Fruit fly (Drosophila melanogaster) whole organism, embryonic: ENCODE measurements around the gene Mer.
A peak's percentile ranks its signal among the peaks of the same experiment; 100 is the strongest.

Experiments used
- Adf1 ChIP-seq: fragments of 200-800 bp; sonication (Bioruptor generic); IDR thresholded peaks from 2 replicates; pipeline ENCODE4 v1.3.6; 2022; ENCODE audit warnings: missing biosample characterization, missing genetic modification characterization
- C15 ChIP-seq: fragments of 200-800 bp; sonication (Bioruptor generic); IDR thresholded peaks from 3 replicates; pipeline ENCODE4 v1.3.6; 2022; ENCODE audit warnings: missing biosample characterization, missing genetic modification characterization
- CG12155 ChIP-seq: fragments of 200-800 bp; sonication (Bioruptor generic); optimal IDR thresholded peaks from 3 replicates; lab custom pipeline; 2016; ENCODE audit warnings: missing biosample characterization, missing genetic modification characterization
- CG12391 ChIP-seq: fragments of 200-800 bp; sonication (Bioruptor generic); optimal IDR thresholded peaks from 3 replicates; lab custom pipeline; 2018; ENCODE audit warnings: missing biosample characterization, mild to moderate bottlenecking, missing genetic modification characterization, moderate library complexity
- CG14667 ChIP-seq: fragments of 200-800 bp; sonication (Bioruptor generic); IDR thresholded peaks from 2 replicates; pipeline ENCODE4 v1.3.6; 2022; ENCODE audit warnings: missing biosample characterization, missing genetic modification characterization
- CG2199 ChIP-seq: fragments of 200-800 bp; sonication (Bioruptor generic); IDR thresholded peaks from 3 replicates; pipeline ENCODE4 v1.3.6; 2022; ENCODE audit warnings: missing biosample characterization, missing genetic modification characterization
- CG2875 ChIP-seq: fragments of 200-800 bp; sonication (Bioruptor generic); optimal IDR thresholded peaks from 2 replicates; lab custom pipeline; 2017; ENCODE audit warnings: missing biosample characterization, mild to moderate bottlenecking, missing genetic modification characterization, missing genetic modification reagents
- CG3281 ChIP-seq: fragments of 200-800 bp; sonication (Bioruptor generic); optimal IDR thresholded peaks from 3 replicates; lab custom pipeline; 2017; ENCODE audit warnings: missing biosample characterization, mild to moderate bottlenecking, missing genetic modification characterization
- CG3995 ChIP-seq: fragments of 200-800 bp; sonication (Bioruptor generic); optimal IDR thresholded peaks from 3 replicates; lab custom pipeline; 2016; ENCODE audit warnings: missing biosample characterization, missing genetic modification characterization
- CG4707 ChIP-seq: fragments of 200-800 bp; sonication (Bioruptor generic); optimal IDR thresholded peaks from 2 replicates; lab custom pipeline; 2018; ENCODE audit warnings: missing biosample characterization, mild to moderate bottlenecking, missing genetic modification characterization, moderate library complexity
- CG4730 ChIP-seq: fragments of 200-800 bp; sonication (Bioruptor generic); IDR thresholded peaks from 2 replicates; pipeline ENCODE4 v1.3.6; 2022; ENCODE audit warnings: missing biosample characterization, missing genetic modification characterization
- CG6765 ChIP-seq: fragments of 200-800 bp; sonication (Bioruptor generic); optimal IDR thresholded peaks from 3 replicates; lab custom pipeline; 2017; ENCODE audit warnings: missing biosample characterization, mild to moderate bottlenecking, missing genetic modification characterization
- CG7786 ChIP-seq: fragments of 200-800 bp; sonication (Bioruptor generic); optimal IDR thresholded peaks from 2 replicates; lab custom pipeline; 2016; ENCODE audit warnings: missing biosample characterization, missing genetic modification characterization
- CG7839 ChIP-seq: fragments of 200-800 bp; sonication (Bioruptor generic); optimal IDR thresholded peaks from 3 replicates; lab custom pipeline; 2018; ENCODE audit warnings: missing biosample characterization, mild to moderate bottlenecking, missing genetic modification characterization, moderate library complexity
- CG8359 ChIP-seq: fragments of 200-800 bp; sonication (Bioruptor generic); optimal IDR thresholded peaks from 2 replicates; lab custom pipeline; 2017; ENCODE audit warnings: missing biosample characterization, mild to moderate bottlenecking, missing genetic modification characterization, borderline replicate concordance
- CG8944 ChIP-seq: fragments of 200-800 bp; sonication (Bioruptor generic); optimal IDR thresholded peaks from 3 replicates; lab custom pipeline; 2016; ENCODE audit warnings: missing biosample characterization, missing genetic modification characterization
- CG9932 ChIP-seq: fragments of 200-800 bp; sonication (Bioruptor generic); IDR thresholded peaks from 2 replicates; pipeline ENCODE4 v1.3.6; 2022; ENCODE audit warnings: missing biosample characterization, missing genetic modification characterization
- Camta ChIP-seq: fragments of 200-800 bp; sonication (Bioruptor generic); optimal IDR thresholded peaks from 2 replicates; lab custom pipeline; 2016; ENCODE audit warnings: missing biosample characterization, missing genetic modification characterization
- D19A ChIP-seq: fragments of 200-800 bp; optimal IDR thresholded peaks from 3 replicates; lab custom pipeline; 2019; ENCODE audit warnings: missing biosample characterization, mild to moderate bottlenecking, missing genetic modification characterization, moderate library complexity
- Dad ChIP-seq: fragments of 200-800 bp; sonication (Bioruptor generic); optimal IDR thresholded peaks from 3 replicates; lab custom pipeline; 2016; ENCODE audit warnings: missing biosample characterization, missing genetic modification characterization
- Eip74EF ChIP-seq, 2 experiments: fragments of 200-800 bp in 1 of 2; fragments of >200 bp in 1 of 2; sonication (Bioruptor generic) in 1 of 2; optimal IDR thresholded peaks; 2 replicates each; lab custom pipeline; 2017 to 2019; ENCODE audit warnings: missing biosample characterization in 2 of 2, missing genetic modification characterization in 2 of 2, mild to moderate bottlenecking in 1 of 2, moderate library complexity in 1 of 2
- H2.0 ChIP-seq: fragments of 200-800 bp; sonication (Bioruptor generic); IDR thresholded peaks from 2 replicates; pipeline ENCODE4 v1.3.6; 2022; ENCODE audit warnings: missing biosample characterization, missing genetic modification characterization
- NC2α ChIP-seq: fragments of 200-800 bp; sonication (Bioruptor generic); optimal IDR thresholded peaks from 2 replicates; lab custom pipeline; 2016; ENCODE audit warnings: missing biosample characterization, missing genetic modification characterization
- Nf-YC ChIP-seq: fragments of 200-800 bp; optimal IDR thresholded peaks from 3 replicates; lab custom pipeline; 2019; ENCODE audit warnings: missing biosample characterization, mild to moderate bottlenecking, missing genetic modification characterization, moderate library complexity
- Oaz ChIP-seq: fragments of 200-800 bp; sonication (Bioruptor generic); IDR thresholded peaks from 2 replicates; pipeline ENCODE4 v1.3.6; 2022; ENCODE audit warnings: missing biosample characterization, missing genetic modification characterization
- Sin3A ChIP-seq: fragments of >200 bp; optimal IDR thresholded peaks from 2 replicates; lab custom pipeline; 2018
- Ssrp ChIP-seq: fragments of 200-800 bp; sonication (Bioruptor generic); optimal IDR thresholded peaks from 2 replicates; lab custom pipeline; 2018; ENCODE audit warnings: missing biosample characterization, mild to moderate bottlenecking, missing genetic modification characterization, moderate library complexity
- Vsx1 ChIP-seq: fragments of 200-800 bp; sonication (Bioruptor generic); optimal IDR thresholded peaks from 2 replicates; lab custom pipeline; 2017; ENCODE audit warnings: missing biosample characterization, mild to moderate bottlenecking, missing genetic modification characterization, missing genetic modification reagents
- amos ChIP-seq: fragments of 200-800 bp; sonication (Bioruptor generic); IDR thresholded peaks from 2 replicates; pipeline ENCODE4 v1.3.6; 2022; ENCODE audit warnings: missing biosample characterization, missing genetic modification characterization; ENCODE audit not compliant: partially characterized antibody
- bsh ChIP-seq, 2 experiments: fragments of 200-800 bp; sonication (Bioruptor generic); optimal IDR thresholded peaks; 2 replicates each; lab custom pipeline; 2017 to 2018; ENCODE audit warnings: mild to moderate bottlenecking in 2 of 2, missing biosample characterization in 2 of 2, missing genetic modification characterization in 2 of 2, moderate library complexity in 1 of 2
- btn ChIP-seq: fragments of 200-800 bp; sonication (Bioruptor generic); optimal IDR thresholded peaks from 2 replicates; lab custom pipeline; 2016; ENCODE audit warnings: missing biosample characterization, missing genetic modification characterization
- chm ChIP-seq: fragments of 200-800 bp; sonication (Bioruptor generic); IDR thresholded peaks from 2 replicates; pipeline ENCODE4 v1.3.6; 2022; ENCODE audit warnings: missing biosample characterization, missing genetic modification characterization
- croc ChIP-seq: fragments of 200-800 bp; sonication (Bioruptor generic); conservative IDR thresholded peaks from 3 replicates; pipeline ENCODE4 v1.3.6; 2022; ENCODE audit warnings: missing biosample characterization, missing genetic modification characterization
- da ChIP-seq: fragments of 200-800 bp; sonication (Bioruptor generic); optimal IDR thresholded peaks from 2 replicates; lab custom pipeline; 2016; ENCODE audit warnings: missing biosample characterization, missing genetic modification characterization
- danr ChIP-seq: fragments of 200-800 bp; sonication (Bioruptor generic); IDR thresholded peaks from 2 replicates; pipeline ENCODE4 v1.3.6; 2022; ENCODE audit warnings: missing biosample characterization, missing genetic modification characterization
- dimm ChIP-seq: fragments of 200-800 bp; sonication (Bioruptor generic); IDR thresholded peaks from 2 replicates; pipeline ENCODE4 v1.3.6; 2022; ENCODE audit warnings: missing biosample characterization, missing genetic modification characterization
- hb ChIP-seq: fragments of 200-800 bp; sonication (Bioruptor generic); IDR thresholded peaks from 3 replicates; pipeline ENCODE4 v1.3.6; 2022; ENCODE audit warnings: missing biosample characterization, missing genetic modification characterization; ENCODE audit not compliant: partially characterized antibody
- lola ChIP-seq, 3 experiments: fragments of >200 bp in 2 of 3; fragments of 200-800 bp in 1 of 3; sonication (Bioruptor generic) in 1 of 3; optimal IDR thresholded peaks; 2 replicates each; lab custom pipeline; 2017 to 2019; ENCODE audit warnings: missing biosample characterization in 3 of 3, missing genetic modification characterization in 3 of 3, mild to moderate bottlenecking in 1 of 3, moderate library complexity in 1 of 3
- maf-S ChIP-seq: fragments of 200-800 bp; sonication (Bioruptor generic); optimal IDR thresholded peaks from 2 replicates; lab custom pipeline; 2016; ENCODE audit warnings: missing biosample characterization, missing genetic modification characterization
- onecut ChIP-seq: fragments of 200-800 bp; sonication (Bioruptor generic); IDR thresholded peaks from 2 replicates; pipeline ENCODE4 v1.3.6; 2022; ENCODE audit warnings: missing biosample characterization, missing genetic modification characterization
- peb ChIP-seq: fragments of 200-800 bp; sonication (Bioruptor generic); IDR thresholded peaks from 2 replicates; pipeline ENCODE4 v1.3.6; 2022; ENCODE audit warnings: missing biosample characterization, missing genetic modification characterization
- rib ChIP-seq: fragments of 200-800 bp; sonication (Bioruptor generic); IDR thresholded peaks from 2 replicates; pipeline ENCODE4 v1.3.6; 2022; ENCODE audit warnings: missing biosample characterization, missing genetic modification characterization
- run ChIP-seq: fragments of 200-800 bp; sonication (Bioruptor generic); optimal IDR thresholded peaks from 3 replicates; lab custom pipeline; 2018; ENCODE audit warnings: missing biosample characterization, mild to moderate bottlenecking, missing genetic modification characterization
- salm ChIP-seq: fragments of 200-800 bp; sonication (Bioruptor generic); optimal IDR thresholded peaks from 2 replicates; lab custom pipeline; 2018; ENCODE audit warnings: missing biosample characterization, mild to moderate bottlenecking, missing genetic modification characterization
- sd ChIP-seq: fragments of 200-800 bp; sonication (Bioruptor generic); optimal IDR thresholded peaks from 3 replicates; lab custom pipeline; 2018; ENCODE audit warnings: missing biosample characterization, mild to moderate bottlenecking, missing genetic modification characterization, moderate library complexity
- sim ChIP-seq: fragments of 200-800 bp; sonication (Bioruptor generic); IDR thresholded peaks from 2 replicates; pipeline ENCODE4 v1.3.6; 2022; ENCODE audit warnings: missing biosample characterization, missing genetic modification characterization
- tgo ChIP-seq: fragments of 200-800 bp; sonication (Bioruptor generic); IDR thresholded peaks from 3 replicates; pipeline ENCODE4 v1.3.6; 2022; ENCODE audit warnings: missing biosample characterization, missing genetic modification characterization
- tna ChIP-seq: fragments of 200-800 bp; sonication (Bioruptor generic); IDR thresholded peaks from 2 replicates; pipeline ENCODE4 v1.3.6; 2022; ENCODE audit warnings: missing biosample characterization, missing genetic modification characterization; ENCODE audit not compliant: partially characterized antibody
- toy ChIP-seq: fragments of 200-800 bp; sonication (Bioruptor generic); IDR thresholded peaks from 2 replicates; pipeline ENCODE4 v1.3.6; 2022; ENCODE audit warnings: missing biosample characterization, missing genetic modification characterization
- zf30C ChIP-seq: fragments of 200-800 bp; sonication (Bioruptor generic); optimal IDR thresholded peaks from 3 replicates; lab custom pipeline; 2018; ENCODE audit warnings: missing biosample characterization, mild to moderate bottlenecking, missing genetic modification characterization

Mer gene

dm6 chrX:19694792-19695558 lies 1.7 kb upstream of the Mer start, which contains the start of gene CG14229 (continued):
- TF ChIP-seq Eip74EF (GFP tag; optimal IDR thresholded peaks at IDR 0.05; lab: Kevin White, UChicago) = no peak
- TF ChIP-seq CG12155 (GFP tag; lab: Kevin White, UChicago) = no peak
- TF ChIP-seq CG4707 (GFP tag; lab: Kevin White, UChicago) = no peak
- no peak for TF ChIP-seq Adf1 (GFP tag; lab: Robert Waterston, UW)
- TF ChIP-seq CG3281 (GFP tag; lab: Kevin White, UChicago) = peak; percentile 3
- TF ChIP-seq CG7839 (tag; lab: Kevin White, UChicago) = no peak
- TF ChIP-seq Camta (GFP tag; lab: Kevin White, UChicago) = no peak
- TF ChIP-seq danr (GFP tag; lab: Robert Waterston, UW) = no peak
- TF ChIP-seq CG6765 (GFP tag; lab: Kevin White, UChicago) = no peak
- no peak for TF ChIP-seq Oaz (GFP tag; lab: Robert Waterston, UW)
- no peak for TF ChIP-seq CG7786 (GFP tag; lab: Kevin White, UChicago)
- no peak for TF ChIP-seq chm (GFP tag; lab: Robert Waterston, UW)
- no peak for TF ChIP-seq sd (tag; lab: Kevin White, UChicago)
- no peak for TF ChIP-seq btn (GFP tag; lab: Kevin White, UChicago)
- TF ChIP-seq C15 (GFP tag; lab: Robert Waterston, UW) = no peak
- TF ChIP-seq Dad (GFP tag; lab: Kevin White, UChicago) = no peak
- TF ChIP-seq amos = 0 out of 2 replicates have a peak, but pooled peaks have one; percentile 16
- no peak for TF ChIP-seq dimm (GFP tag; lab: Robert Waterston, UW)
- peak; percentile 14 for TF ChIP-seq Nf-YC (tag; lab: Kevin White, UChicago)
- no peak for TF ChIP-seq Ssrp
- no peak for TF ChIP-seq tna (GFP tag; lab: Robert Waterston, UW)
- TF ChIP-seq CG14667 (GFP tag; lab: Robert Waterston, UW) = 0 out of 2 replicates have a peak, but pooled peaks have one; percentile 24
- no peak for TF ChIP-seq da
- TF ChIP-seq CG2875 (GFP tag; lab: Kevin White, UChicago) = no peak
- no peak for TF ChIP-seq NC2α (GFP tag; lab: Kevin White, UChicago)
- peak; percentile 75 for TF ChIP-seq D19A (tag; lab: Kevin White, UChicago)
- no peak for TF ChIP-seq run (tag; lab: Kevin White, UChicago)
- no peak for TF ChIP-seq CG8359 (GFP tag; lab: Kevin White, UChicago)
- TF ChIP-seq H2.0 (GFP tag; lab: Robert Waterston, UW) = no peak
- no peak for TF ChIP-seq peb (GFP tag; lab: Robert Waterston, UW)
- TF ChIP-seq maf-S (GFP tag; lab: Kevin White, UChicago) = no peak
- TF ChIP-seq Vsx1 = no peak
- no peak for TF ChIP-seq salm (tag; lab: Kevin White, UChicago)
- no peak for TF ChIP-seq sim (GFP tag; lab: Robert Waterston, UW)
- no peak for TF ChIP-seq zf30C (GFP tag; lab: Kevin White, UChicago)
- no peak for TF ChIP-seq croc (GFP tag; lab: Robert Waterston, UW)
- no peak for TF ChIP-seq CG8944 (GFP tag; lab: Kevin White, UChicago)
- peak; percentile 78 for TF ChIP-seq CG3995
- TF ChIP-seq bsh (GFP tag; optimal IDR thresholded peaks at IDR 0.05; lab: Kevin White, UChicago) = peak in 1 of 2 experiments; percentile 11
- no peak for TF ChIP-seq CG12391 (tag; lab: Kevin White, UChicago)
- TF ChIP-seq toy (GFP tag; lab: Robert Waterston, UW) = no peak
- no peak for TF ChIP-seq onecut (GFP tag; lab: Robert Waterston, UW)
- TF ChIP-seq Sin3A = no peak
- no peak for TF ChIP-seq lola (GFP tag; optimal IDR thresholded peaks at IDR 0.05; lab: Kevin White, UChicago)
- TF ChIP-seq CG9932 (GFP tag; lab: Robert Waterston, UW) = peak; percentile 31; the same call in 1 of the 2 replicates
- TF ChIP-seq CG4730 (GFP tag; lab: Robert Waterston, UW) = peak; percentile 40; the same call in 1 of the 2 replicates
- TF ChIP-seq CG2199 (GFP tag; lab: Robert Waterston, UW) = no peak
- TF ChIP-seq tgo (GFP tag; lab: Robert Waterston, UW) = peak; percentile 33; the same call in 1 of the 3 replicates
- TF ChIP-seq hb (GFP tag; lab: Robert Waterston, UW) = no peak
- no peak for TF ChIP-seq rib (GFP tag; lab: Robert Waterston, UW)
